Worm (Caenorhabditis elegans) whole organism, dauer: ENCODE data around the gene ech-6.

Source experiments
- unc-62 ChIP-seq: sonication (generic microtip); optimal IDR thresholded peaks from 2 replicates; lab custom pipeline; 2017; ENCODE audit warnings: missing biosample characterization, missing genetic modification reagents, missing genetic modification characterization

Gene ech-6

ce11 chrIII:9752852-9753251 is at the start of gene ech-6:
Gene ech-6 (minus strand): TSS chrIII:9752883.
- no peak for TF ChIP-seq unc-62 (GFP tag; lab: Kevin White, UChicago)

ce11 chrIII:9802045-9802444 is 49.4 kb upstream of the ech-6 start:
- no peak for TF ChIP-seq unc-62 (GFP tag; lab: Kevin White, UChicago)

DNA sequence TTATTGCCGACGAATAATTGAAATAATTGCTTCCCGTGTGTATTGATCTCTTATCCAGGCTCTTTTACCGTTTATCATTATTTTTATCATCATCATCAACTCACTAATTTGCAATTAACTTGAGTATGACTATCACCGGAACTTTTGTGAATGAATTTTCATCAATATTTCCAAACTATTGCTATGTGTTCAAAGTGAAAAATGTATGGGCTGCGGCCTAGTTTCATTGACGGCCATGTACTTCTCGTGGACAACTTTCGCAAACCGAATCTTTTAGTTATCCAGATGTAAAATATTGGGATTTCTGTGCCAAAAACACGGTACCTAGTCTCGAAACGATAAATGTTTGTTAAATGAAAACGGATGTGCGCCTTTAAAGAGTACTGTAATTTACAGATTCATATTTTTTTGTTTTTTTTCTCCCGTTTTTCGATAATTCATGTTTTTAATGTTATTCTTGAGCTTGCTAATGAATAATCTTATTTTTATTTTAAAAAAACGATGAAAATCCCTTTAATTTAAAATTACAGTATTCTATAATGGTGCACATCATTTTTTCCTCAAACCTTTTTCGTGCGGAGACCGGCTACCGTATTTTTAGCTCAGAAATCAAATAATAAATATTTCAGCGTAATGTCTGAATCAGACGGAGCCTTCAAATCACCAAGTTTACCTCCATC is 45.9 kb upstream of the ech-6 start, which contains the start of gene ZK632.2:
Gene ZK632.2, plus strand, starts transcription at position 630 of the 680 bp plus-strand sequence.
- TF ChIP-seq unc-62 (GFP tag; lab: Kevin White, UChicago) = no peak

DNA sequence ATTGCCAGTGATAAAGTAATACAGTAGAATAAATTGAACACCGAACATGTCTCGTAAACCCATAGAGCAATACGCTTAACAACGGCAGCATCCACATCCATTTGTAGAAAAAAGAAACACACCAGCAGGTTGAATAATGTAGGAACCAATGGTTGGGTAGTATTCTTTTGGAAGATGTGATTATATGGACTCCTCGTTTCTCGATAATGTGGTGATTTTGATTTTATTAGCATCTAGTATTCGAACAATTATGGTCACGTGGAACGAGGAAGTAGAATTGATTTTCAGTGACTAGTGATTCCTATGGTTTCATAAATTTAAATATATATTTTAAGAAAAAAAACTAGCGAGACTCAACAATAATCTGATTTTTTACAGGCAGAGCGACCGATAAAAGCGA is 43.8 kb upstream of the ech-6 start, which contains the start of gene srxa-10:
Gene srxa-10, minus strand, starts transcription at position 101 of the 400 bp plus-strand sequence.
- TF ChIP-seq unc-62 (GFP tag; lab: Kevin White, UChicago) = no peak

DNA sequence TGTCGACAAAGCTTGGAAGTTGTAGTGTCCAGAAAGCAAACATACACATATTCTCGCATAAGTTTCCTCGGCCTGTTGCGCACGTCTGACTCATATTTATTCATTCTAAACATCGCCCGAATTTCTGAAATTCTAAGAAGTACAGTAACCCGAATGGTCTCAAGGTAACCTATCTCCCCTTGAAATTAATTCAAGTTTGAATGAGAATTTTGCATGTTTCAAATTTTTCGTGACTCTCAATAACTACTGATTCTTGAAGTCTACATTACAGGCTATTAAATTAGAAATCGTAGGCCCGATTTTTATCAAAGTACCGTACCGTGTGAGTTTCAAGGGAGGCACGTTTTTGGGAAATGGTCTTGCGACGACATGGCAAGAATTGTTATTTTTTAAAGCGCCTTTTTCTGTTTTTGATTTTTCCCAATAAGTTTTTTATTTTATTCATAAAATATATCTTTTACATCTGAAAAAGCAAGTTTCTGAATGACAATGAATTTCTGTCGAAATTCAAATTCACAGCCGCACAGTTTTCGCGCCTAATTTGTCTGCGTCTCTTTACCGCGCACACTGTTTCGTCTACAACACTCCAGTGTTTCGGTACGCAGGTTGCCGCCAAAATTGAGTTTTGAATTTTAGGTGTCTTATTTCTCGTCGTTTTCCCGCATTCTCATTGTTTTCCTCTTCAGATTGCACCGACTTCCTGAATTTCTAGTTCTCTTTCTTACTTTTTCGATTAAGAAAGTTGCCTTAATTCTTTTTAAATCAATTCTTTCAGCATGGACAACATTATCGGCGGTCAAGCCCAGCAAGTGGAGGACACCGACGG is 41.1 kb upstream of the ech-6 start, which contains the start of the genes R10E11.9 and mcm-6:
Gene R10E11.9, minus strand, starts transcription at position 51 of the 826 bp plus-strand sequence.
Gene mcm-6, plus strand, starts transcription at position 776 of the 826 bp plus-strand sequence.
- TF ChIP-seq unc-62 (GFP tag; lab: Kevin White, UChicago) = no peak

DNA sequence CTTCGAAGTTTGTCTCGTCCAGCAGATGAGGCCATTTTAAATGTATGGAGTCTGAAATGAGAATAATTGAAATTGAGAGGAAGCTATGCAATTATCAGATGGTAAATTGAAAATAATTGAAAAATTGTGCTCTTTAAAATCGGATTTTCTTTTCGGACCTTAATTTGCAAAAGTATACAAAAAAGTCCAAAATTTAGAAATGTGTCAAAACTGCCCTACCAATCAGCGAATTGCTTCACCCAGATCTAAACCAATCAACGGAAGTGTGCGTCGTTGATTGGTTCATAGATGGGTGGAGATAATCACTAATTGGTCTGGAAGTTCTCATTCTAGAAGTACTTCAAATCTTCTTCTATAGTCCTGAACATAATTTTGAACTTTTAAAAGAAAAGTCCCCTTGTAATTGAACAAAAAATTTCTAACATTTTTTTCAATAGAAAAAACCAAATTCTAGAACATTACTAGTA is 37.0 kb upstream of the ech-6 start, which contains the start of gene R10E11.5:
Gene R10E11.5, minus strand, starts transcription at position 51 of the 467 bp plus-strand sequence.
- no peak for TF ChIP-seq unc-62 (GFP tag; lab: Kevin White, UChicago)

DNA sequence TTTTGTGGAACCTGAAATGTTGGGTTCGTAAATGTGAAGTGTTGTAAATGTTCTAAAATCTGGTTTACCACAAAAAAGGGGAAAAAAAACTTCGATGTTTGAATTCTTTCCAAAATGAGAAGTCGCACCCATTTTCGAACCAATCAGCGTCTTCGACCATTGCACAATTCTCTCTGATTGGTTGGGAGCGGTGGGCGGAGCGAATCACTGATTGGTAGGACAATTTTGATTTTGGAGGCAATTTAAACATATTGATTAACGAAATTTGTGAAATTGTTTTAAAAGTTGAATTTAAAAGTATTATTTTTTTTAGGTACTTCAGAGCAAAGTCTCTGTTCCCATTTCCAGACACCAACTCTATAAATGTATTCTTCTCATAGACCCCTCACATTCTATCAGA is 36.4 kb upstream of the ech-6 start:
- no peak for TF ChIP-seq unc-62 (GFP tag; lab: Kevin White, UChicago)

ce11 chrIII:9786776-9787175 is 34.1 kb upstream of the ech-6 start:
- no peak for TF ChIP-seq unc-62 (GFP tag; lab: Kevin White, UChicago)

DNA sequence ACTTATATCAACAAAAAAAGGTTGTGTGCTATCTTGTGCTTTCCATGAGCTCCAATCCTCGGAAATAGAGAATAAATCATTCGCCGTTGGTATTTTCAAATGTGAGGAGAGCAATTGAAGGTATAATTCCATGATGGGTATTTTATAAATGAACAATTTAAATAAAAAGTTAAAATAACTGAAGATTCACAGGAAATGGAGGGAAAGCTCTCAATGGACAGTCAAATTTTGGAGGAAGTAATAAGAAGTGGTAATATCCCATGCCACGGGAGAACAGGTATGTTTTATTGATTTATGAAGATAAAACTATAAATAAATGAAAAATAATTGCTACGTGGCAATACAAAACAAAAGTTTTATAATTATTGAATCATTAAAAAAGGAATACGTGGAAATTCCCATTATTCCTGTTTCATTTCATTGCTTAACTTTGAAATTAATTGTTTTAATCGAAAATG is 30.5 kb upstream of the ech-6 start:
- TF ChIP-seq unc-62 (GFP tag; lab: Kevin White, UChicago) = no peak

DNA sequence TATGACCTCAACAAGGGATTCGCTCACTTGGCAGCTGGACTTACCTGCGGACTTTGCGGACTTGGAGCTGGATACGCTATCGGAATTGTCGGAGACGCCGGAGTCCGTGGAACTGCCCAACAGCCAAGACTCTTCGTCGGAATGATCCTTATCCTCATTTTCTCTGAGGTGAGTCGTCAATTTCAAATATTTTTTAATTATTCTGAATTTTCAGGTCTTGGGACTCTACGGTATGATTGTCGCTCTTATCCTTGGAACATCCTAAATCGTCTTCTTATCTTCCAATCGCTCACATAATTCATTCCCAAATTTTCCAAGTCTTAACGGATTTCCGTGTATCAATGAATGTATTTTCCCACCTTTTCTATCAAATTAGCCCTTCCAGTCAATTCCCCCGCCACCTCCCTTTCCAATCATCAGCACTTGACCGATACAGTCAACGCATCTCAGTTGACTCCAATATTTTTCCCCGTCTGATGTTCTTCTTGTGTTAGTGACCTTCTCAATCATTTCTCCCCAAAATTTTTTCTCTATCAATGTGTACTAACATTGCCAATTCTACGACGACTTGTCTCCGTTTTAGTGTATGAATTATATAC is 29.9 kb upstream of the ech-6 start, which contains the start of gene R10E11.6:
Gene R10E11.6, plus strand, starts transcription at position 524 of the 599 bp plus-strand sequence.
- TF ChIP-seq unc-62 (GFP tag; lab: Kevin White, UChicago) = no peak

ce11 chrIII:9782011-9782436 is 29.3 kb upstream of the ech-6 start, which contains the start of gene vha-2:
Gene vha-2 (plus strand): TSS chrIII:9782164.
- TF ChIP-seq unc-62 (GFP tag; lab: Kevin White, UChicago) = no peak

ce11 chrIII:9780665-9781304 is 28.1 kb upstream of the ech-6 start, which contains the start of gene vha-1:
Gene vha-1 (plus strand): TSS chrIII:9781254.
- no peak for TF ChIP-seq unc-62 (GFP tag; lab: Kevin White, UChicago)

ce11 chrIII:9780254-9780653 is 27.6 kb upstream of the ech-6 start, which contains the start of gene sqv-3:
Gene sqv-3 (minus strand): TSS chrIII:9780354.
- TF ChIP-seq unc-62 (GFP tag; lab: Kevin White, UChicago) = no peak

- no peak for TF ChIP-seq unc-62 (GFP tag; lab: Kevin White, UChicago)
Observed at ce11 chrIII:9779080-9779479, 26.4 kb upstream of the ech-6 start.

ce11 chrIII:9776323-9776722 is 23.6 kb upstream of the ech-6 start, which contains the start of gene usp-46:
Gene usp-46 (plus strand): TSS chrIII:9776623.
- TF ChIP-seq unc-62 (GFP tag; lab: Kevin White, UChicago) = no peak
